Worm (Caenorhabditis elegans) whole organism, L4 larva: ENCODE measurements around the gene F44G4.7.

Experiments used
- D1046.2 ChIP-seq: fragments of 200-800 bp; sonication (Bioruptor generic); IDR thresholded peaks from 2 replicates; pipeline ENCODE4 v1.3.6; 2022; ENCODE audit warnings: missing genetic modification characterization, missing compliant biosample characterization
- F10B5.3 ChIP-seq: sonication (generic microtip); optimal IDR thresholded peaks from 2 replicates; lab custom pipeline; 2016; ENCODE audit warnings: mild to moderate bottlenecking, missing genetic modification characterization, missing compliant biosample characterization
- F26F4.8 ChIP-seq: fragments of 200-800 bp; sonication (Bioruptor generic); conservative IDR thresholded peaks from 2 replicates; pipeline ENCODE4 v1.3.6; 2022; ENCODE audit warnings: missing genetic modification characterization, missing compliant biosample characterization
- R02D3.7 ChIP-seq: fragments of 150-350 bp; sonication (generic microtip); optimal IDR thresholded peaks from 3 replicates; lab custom pipeline; 2014; ENCODE audit warnings: missing biosample characterization, missing genetic modification characterization
- T20F7.1 ChIP-seq: fragments of 200-800 bp; sonication (Bioruptor generic); optimal IDR thresholded peaks from 2 replicates; lab custom pipeline; 2018; ENCODE audit warnings: mild to moderate bottlenecking, missing genetic modification characterization, missing compliant biosample characterization
- Y105C5A.15 ChIP-seq: fragments of 200-800 bp; sonication (Bioruptor generic); IDR thresholded peaks from 2 replicates; pipeline ENCODE4 v1.3.6; 2022; ENCODE audit warnings: missing genetic modification characterization, missing compliant biosample characterization
- Y48G9A.11 ChIP-seq: fragments of 200-800 bp; sonication (Bioruptor generic); IDR thresholded peaks from 2 replicates; pipeline ENCODE4 v1.3.6; 2022; ENCODE audit warnings: missing genetic modification reagents, missing genetic modification characterization, missing compliant biosample characterization
- ZK546.5 ChIP-seq, 2 experiments: sonication (generic microtip); optimal IDR thresholded peaks; 2 replicates each; lab custom pipeline; 2017; ENCODE audit warnings: missing biosample characterization in 2 of 2, missing genetic modification characterization in 2 of 2
- ama-1 ChIP-seq: fragments of 150-350 bp; optimal IDR thresholded peaks from 2 replicates; lab custom pipeline; 2014; ENCODE audit warnings: inconsistent platforms, mixed read lengths
- arid-1 ChIP-seq: fragments of 200-800 bp; sonication (Bioruptor generic); conservative IDR thresholded peaks from 2 replicates; pipeline ENCODE4 v1.3.6; 2022; ENCODE audit warnings: missing genetic modification reagents, missing genetic modification characterization, missing compliant biosample characterization
- ceh-20 ChIP-seq: fragments of 200-800 bp; sonication (Bioruptor generic); IDR thresholded peaks from 2 replicates; pipeline ENCODE4 v1.3.6; 2022; ENCODE audit warnings: missing genetic modification reagents, missing genetic modification characterization, missing compliant biosample characterization
- ceh-32 ChIP-seq: sonication (generic microtip); optimal IDR thresholded peaks from 2 replicates; lab custom pipeline; 2016; ENCODE audit warnings: mild to moderate bottlenecking, missing genetic modification characterization, missing compliant biosample characterization; ENCODE audit not compliant: poor library complexity
- ceh-62 ChIP-seq: sonication (generic microtip); optimal IDR thresholded peaks from 2 replicates; lab custom pipeline; 2017; ENCODE audit warnings: missing biosample characterization, missing genetic modification characterization
- daf-16 ChIP-seq, 3 experiments: sonication (generic microtip); optimal IDR thresholded peaks; 2 replicates each; lab custom pipeline; 2016 to 2017; ENCODE audit warnings: missing genetic modification characterization in 3 of 3, missing genetic modification reagents in 3 of 3, mild to moderate bottlenecking in 2 of 3, missing compliant biosample characterization in 2 of 3, missing biosample characterization in 1 of 3, moderate library complexity in 1 of 3
- daf-19 ChIP-seq: fragments of 200-800 bp; sonication (Bioruptor generic); conservative IDR thresholded peaks from 2 replicates; pipeline ENCODE4 v1.3.6; 2022; ENCODE audit warnings: missing genetic modification characterization, missing compliant biosample characterization
- daf-8 ChIP-seq: fragments of 200-800 bp; sonication (Bioruptor generic); IDR thresholded peaks from 2 replicates; pipeline ENCODE4 v1.3.6; 2022; ENCODE audit warnings: missing genetic modification characterization, missing compliant biosample characterization
- dmd-9 ChIP-seq: fragments of 200-800 bp; sonication (Bioruptor generic); IDR thresholded peaks from 2 replicates; pipeline ENCODE4 v1.3.6; 2022; ENCODE audit warnings: missing genetic modification reagents, missing genetic modification characterization, missing compliant biosample characterization
- dpl-1 ChIP-seq: fragments of 150-350 bp; optimal IDR thresholded peaks from 2 replicates; lab custom pipeline; 2014; ENCODE audit warnings: missing biosample characterization, missing genetic modification reagents, missing genetic modification characterization
- dve-1 ChIP-seq: sonication (generic microtip); optimal IDR thresholded peaks from 2 replicates; lab custom pipeline; 2017; ENCODE audit warnings: antibody characterized with exemption, mild to moderate bottlenecking, missing genetic modification characterization, missing compliant biosample characterization; ENCODE audit not compliant: insufficient read depth
- egl-43 ChIP-seq: fragments of 200-800 bp; sonication (Bioruptor generic); IDR thresholded peaks from 2 replicates; pipeline ENCODE4 v1.3.6; 2022; ENCODE audit warnings: missing genetic modification reagents, missing genetic modification characterization, missing compliant biosample characterization
- hif-1 ChIP-seq, 2 experiments: sonication (generic microtip); optimal IDR thresholded peaks; 2 replicates each; lab custom pipeline; 2016 to 2017; ENCODE audit warnings: missing compliant biosample characterization in 2 of 2, missing genetic modification characterization in 2 of 2, missing genetic modification reagents in 2 of 2, missing genotype in 2 of 2, mild to moderate bottlenecking in 1 of 2
- hlh-11 ChIP-seq: fragments of 200-800 bp; sonication (Bioruptor generic); optimal IDR thresholded peaks from 2 replicates; lab custom pipeline; 2018; ENCODE audit warnings: mild to moderate bottlenecking, missing genetic modification characterization, missing compliant biosample characterization
- lin-15B ChIP-seq: fragments of 150-350 bp; sonication (generic microtip); optimal IDR thresholded peaks from 3 replicates; lab custom pipeline; 2014; ENCODE audit warnings: missing biosample characterization, missing genetic modification characterization
- lir-3 ChIP-seq: sonication (generic microtip); optimal IDR thresholded peaks from 2 replicates; lab custom pipeline; 2016; ENCODE audit warnings: mild to moderate bottlenecking, missing genetic modification characterization, missing compliant biosample characterization
- lsy-2 ChIP-seq, 2 experiments: fragments of 150-350 bp in 1 of 2; sonication (generic microtip) in 1 of 2; optimal IDR thresholded peaks; 2 replicates each; lab custom pipeline; 2014 to 2017; ENCODE audit warnings: missing biosample characterization in 2 of 2, missing genetic modification characterization in 2 of 2
- madf-5 ChIP-seq, 2 experiments: fragments of 200-800 bp; sonication (Bioruptor generic); IDR thresholded peaks; 2 replicates each; pipeline ENCODE4 v1.3.6; 2022; ENCODE audit warnings: missing compliant biosample characterization in 2 of 2, missing genetic modification characterization in 2 of 2
- mdl-1 ChIP-seq, 2 experiments: fragments of 150-350 bp in 1 of 2; sonication (generic microtip) in 1 of 2; optimal IDR thresholded peaks; 2 replicates each; lab custom pipeline; 2014 to 2017; ENCODE audit warnings: missing biosample characterization in 2 of 2, missing genetic modification characterization in 2 of 2
- mdt-29 ChIP-seq: fragments of 200-800 bp; sonication (Bioruptor generic); IDR thresholded peaks from 2 replicates; pipeline ENCODE4 v1.3.6; 2022; ENCODE audit warnings: missing genetic modification reagents, missing genetic modification characterization, missing compliant biosample characterization
- mep-1 ChIP-seq: fragments of 150-350 bp; sonication (generic microtip); optimal IDR thresholded peaks from 3 replicates; lab custom pipeline; 2014; ENCODE audit warnings: missing biosample characterization, missing genetic modification characterization
- mes-2 ChIP-seq: sonication (generic microtip); optimal IDR thresholded peaks from 2 replicates; lab custom pipeline; 2016; ENCODE audit warnings: missing genotype, mild to moderate bottlenecking, missing genetic modification characterization, missing compliant biosample characterization; ENCODE audit not compliant: poor library complexity, severe bottlenecking
- mxl-3 ChIP-seq: fragments of 200-800 bp; sonication (Bioruptor generic); optimal IDR thresholded peaks from 2 replicates; lab custom pipeline; 2018; ENCODE audit warnings: mild to moderate bottlenecking, missing genetic modification characterization, missing compliant biosample characterization
- nhr-10 ChIP-seq: fragments of 150-350 bp; optimal IDR thresholded peaks from 2 replicates; lab custom pipeline; 2014; ENCODE audit warnings: missing biosample characterization, missing genetic modification characterization
- nhr-111 ChIP-seq: fragments of 200-800 bp; sonication (Bioruptor generic); optimal IDR thresholded peaks from 2 replicates; lab custom pipeline; 2018; ENCODE audit warnings: mild to moderate bottlenecking, missing genetic modification characterization, missing compliant biosample characterization
- nhr-237 ChIP-seq: sonication (generic microtip); optimal IDR thresholded peaks from 2 replicates; lab custom pipeline; 2017; ENCODE audit warnings: missing biosample characterization, missing genetic modification characterization
- nhr-25 ChIP-seq: sonication (generic microtip); optimal IDR thresholded peaks from 2 replicates; lab custom pipeline; 2017; ENCODE audit warnings: missing genetic modification characterization, mild to moderate bottlenecking, missing compliant biosample characterization, antibody characterized with exemption, moderate library complexity, borderline replicate concordance; ENCODE audit not compliant: insufficient read depth
- nhr-41 ChIP-seq: fragments of 200-800 bp; sonication (Bioruptor generic); IDR thresholded peaks from 2 replicates; pipeline ENCODE4 v1.3.6; 2022; ENCODE audit warnings: missing genetic modification reagents, missing genetic modification characterization, missing compliant biosample characterization
- nhr-77 ChIP-seq: fragments of 150-350 bp; optimal IDR thresholded peaks from 2 replicates; lab custom pipeline; 2014; ENCODE audit warnings: missing biosample characterization, missing genetic modification characterization
- snpc-1.2 ChIP-seq: fragments of 200-800 bp; sonication (Bioruptor generic); IDR thresholded peaks from 2 replicates; pipeline ENCODE4 v1.3.6; 2022; ENCODE audit warnings: missing genetic modification reagents, missing genetic modification characterization, missing compliant biosample characterization
- tag-97 ChIP-seq: fragments of 200-800 bp; sonication (Bioruptor generic); IDR thresholded peaks from 2 replicates; pipeline ENCODE4 v1.3.6; 2022; ENCODE audit warnings: missing genetic modification characterization, missing compliant biosample characterization
- tra-1 ChIP-seq: fragments of 200-800 bp; sonication (Bioruptor generic); IDR thresholded peaks from 2 replicates; pipeline ENCODE4 v1.3.6; 2022; ENCODE audit warnings: missing genetic modification reagents, missing genetic modification characterization, missing compliant biosample characterization
- unc-130 ChIP-seq: sonication (generic microtip); optimal IDR thresholded peaks from 2 replicates; lab custom pipeline; 2016; ENCODE audit warnings: missing genetic modification reagents, missing genetic modification characterization, missing compliant biosample characterization
- unc-62 ChIP-seq, 3 experiments: fragments of 150-350 bp in 1 of 3; sonication (generic microtip); optimal IDR thresholded peaks in 2 of 3; peaks in 1 of 3; 1 replicate in 1 of 3; 2 replicates in 2 of 3; lab custom pipeline; 2014 to 2017; ENCODE audit warnings: missing biosample characterization in 3 of 3, missing genetic modification characterization in 3 of 3, missing genetic modification reagents in 3 of 3, missing genotype in 1 of 3
- zag-1 ChIP-seq: fragments of 150-350 bp; optimal IDR thresholded peaks from 2 replicates; lab custom pipeline; 2014; ENCODE audit warnings: missing biosample characterization, missing genetic modification characterization
- zip-2 ChIP-seq: fragments of 150-350 bp; optimal IDR thresholded peaks from 2 replicates; lab custom pipeline; 2014; ENCODE audit warnings: missing biosample characterization, missing genetic modification characterization
- ztf-11 ChIP-seq: fragments of 150-350 bp; optimal IDR thresholded peaks from 2 replicates; lab custom pipeline; 2014; ENCODE audit warnings: missing biosample characterization, missing genetic modification characterization

The F44G4.7 gene

DNA sequence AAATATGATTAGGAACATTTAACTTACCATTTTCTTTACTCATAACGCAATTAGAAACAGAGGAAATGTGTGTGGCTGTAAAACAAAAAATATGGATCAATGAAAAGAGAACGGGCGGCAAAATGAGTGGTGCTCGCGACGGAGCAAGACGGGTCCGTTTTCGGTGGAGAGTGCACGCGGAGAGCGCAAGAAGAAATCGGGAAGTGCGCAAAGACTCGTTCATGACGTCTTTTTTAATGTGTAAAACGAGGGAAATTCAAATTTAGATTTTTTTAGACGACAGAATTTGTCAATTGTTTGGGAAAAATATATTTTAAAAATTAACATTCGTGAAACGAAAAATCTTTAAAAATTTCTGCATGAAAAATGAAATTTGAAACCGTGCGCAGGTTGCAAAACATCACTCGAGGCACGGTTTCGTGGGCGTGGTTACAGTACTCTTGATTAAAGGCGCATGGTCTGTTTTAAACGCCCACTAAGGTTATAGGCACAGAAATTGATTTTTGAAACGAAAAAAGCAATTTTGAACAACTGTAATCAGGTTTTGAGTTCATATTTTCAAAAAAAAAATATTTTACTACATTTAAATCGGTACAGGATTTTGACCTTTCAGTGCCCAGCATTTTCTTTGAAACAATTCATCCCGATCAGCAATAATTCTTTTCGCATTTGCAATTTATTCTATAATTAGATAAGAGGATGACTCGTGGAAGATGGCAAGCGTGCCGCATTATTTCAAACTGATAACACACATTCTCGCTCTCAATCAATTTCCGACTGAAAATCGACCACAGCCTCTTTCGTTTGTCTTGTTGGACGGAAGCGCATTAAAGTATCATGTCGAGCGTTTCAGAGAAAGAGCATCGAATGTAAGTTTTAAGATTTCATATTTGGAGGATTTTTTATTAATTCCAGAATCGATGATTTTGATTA is 35.5 kb downstream of the F44G4.7 start, which contains the start of the genes szy-20 and C18E9.5 (continued):
- TF ChIP-seq mes-2 (tag; lab: Kevin White, UChicago) (peak; percentile 75), nhr-237 (tag; lab: Kevin White, UChicago) (no peak), unc-130 (GFP tag; lab: Kevin White, UChicago) (peak; percentile 55), dmd-9 (GFP tag; lab: Robert Waterston, UW) (no peak), arid-1 (peak; percentile 56; the same call in 1 of the 2 replicates), dve-1 (tag; lab: Kevin White, UChicago) (peak; percentile 60)

- TF ChIP-seq dve-1 (tag; lab: Kevin White, UChicago) = peak; percentile 22
- TF ChIP-seq daf-16 (GFP tag; optimal IDR thresholded peaks at IDR 0.05; lab: Kevin White, UChicago) = no peak
- TF ChIP-seq daf-16 (tag; optimal IDR thresholded peaks at IDR 0.05; lab: Kevin White, UChicago) = no peak
- TF ChIP-seq ceh-62 (tag; lab: Kevin White, UChicago) = no peak
- no peak for TF ChIP-seq F10B5.3
- TF ChIP-seq nhr-111 = no peak
- no peak for TF ChIP-seq ama-1 (lab: Kevin White, UChicago)
- no peak for TF ChIP-seq Y48G9A.11 (GFP tag; lab: Robert Waterston, UW)
- TF ChIP-seq ceh-32 (tag; lab: Kevin White, UChicago) = no peak
- TF ChIP-seq zip-2 (tag; lab: Kevin White, UChicago) = no peak
- no peak for TF ChIP-seq ceh-20 (GFP tag; lab: Robert Waterston, UW)
- no peak for TF ChIP-seq daf-8
- no peak for TF ChIP-seq lin-15B (tag; lab: Kevin White, UChicago)
- no peak for TF ChIP-seq D1046.2 (GFP tag; lab: Robert Waterston, UW)
- no peak for TF ChIP-seq Y105C5A.15 (GFP tag; lab: Robert Waterston, UW)
- peak; percentile 32 for TF ChIP-seq hlh-11
- TF ChIP-seq tag-97 (GFP tag; lab: Robert Waterston, UW) = no peak
- TF ChIP-seq mdl-1 (tag; optimal IDR thresholded peaks at IDR 0.05; lab: Kevin White, UChicago) = no peak
- TF ChIP-seq ztf-11 = no peak
- TF ChIP-seq nhr-25 (tag; lab: Kevin White, UChicago) = no peak
- TF ChIP-seq T20F7.1 (GFP tag; lab: Kevin White, UChicago) = no peak
- peak; percentile 27 for TF ChIP-seq dpl-1
- peak in 1 of 2 experiments; percentile 87 for TF ChIP-seq unc-62 (GFP tag; optimal IDR thresholded peaks at IDR 0.05 in 1 of 2; lab: Kevin White, UChicago)
- no peak for TF ChIP-seq unc-62 (tag; optimal IDR thresholded peaks at IDR 0.05; lab: Kevin White, UChicago)
- no peak for TF ChIP-seq lir-3 (tag; lab: Kevin White, UChicago)
- TF ChIP-seq mdt-29 (GFP tag; lab: Robert Waterston, UW) = no peak
- peak; percentile 78 for TF ChIP-seq R02D3.7
- no peak for TF ChIP-seq snpc-1.2 (GFP tag; lab: Robert Waterston, UW)
- TF ChIP-seq mep-1 (tag; lab: Kevin White, UChicago) = peak; percentile 53
- no peak for TF ChIP-seq egl-43
- no peak for TF ChIP-seq nhr-10 (tag; lab: Kevin White, UChicago)
- peak; percentile 63 for TF ChIP-seq mes-2 (tag; lab: Kevin White, UChicago)
- TF ChIP-seq ZK546.5 (tag; optimal IDR thresholded peaks at IDR 0.05; lab: Kevin White, UChicago) = no peak
- TF ChIP-seq nhr-77 (tag; lab: Kevin White, UChicago) = peak; percentile 37
- TF ChIP-seq daf-19 (GFP tag; lab: Robert Waterston, UW) = no peak
- TF ChIP-seq tra-1 (GFP tag; lab: Robert Waterston, UW) = no peak
- peak in 1 of 2 experiments; percentile 13 for TF ChIP-seq hif-1 (tag; optimal IDR thresholded peaks at IDR 0.05; lab: Kevin White, UChicago)
- TF ChIP-seq nhr-41 (GFP tag; lab: Robert Waterston, UW) = no peak
- TF ChIP-seq mxl-3 (GFP tag; lab: Kevin White, UChicago) = no peak
- no peak for TF ChIP-seq F26F4.8 (GFP tag; lab: Robert Waterston, UW)
- TF ChIP-seq madf-5 (GFP tag; IDR thresholded peaks at IDR 0.05; lab: Robert Waterston, UW) = no peak
- TF ChIP-seq zag-1 (tag; lab: Kevin White, UChicago) = no peak
- peak in 1 of 2 experiments; percentile 62 for TF ChIP-seq lsy-2 (tag; optimal IDR thresholded peaks at IDR 0.05; lab: Kevin White, UChicago)
Observed at ce11 chrII:8964835-8965234, 40.1 kb downstream of the F44G4.7 start, which contains the start of the genes ndub-3 and C18E9.2. Gene ndub-3 (minus strand): TSS chrII:8964890. Gene C18E9.2 (plus strand): TSS chrII:8965006.
